Worm (Caenorhabditis elegans) whole organism, L4 larva: ENCODE results near the gene C51E3.6.

Source experiments
- F26F4.8 ChIP-seq: fragments of 200-800 bp; sonication (Bioruptor generic); conservative IDR thresholded peaks from 2 replicates; pipeline ENCODE4 v1.3.6; 2022; ENCODE audit warnings: missing genetic modification characterization, missing compliant biosample characterization
- F37D6.2 ChIP-seq: sonication (generic microtip); optimal IDR thresholded peaks from 2 replicates; lab custom pipeline; 2016; ENCODE audit warnings: mild to moderate bottlenecking, missing genetic modification characterization, missing compliant biosample characterization
- T20F7.1 ChIP-seq: fragments of 200-800 bp; sonication (Bioruptor generic); optimal IDR thresholded peaks from 2 replicates; lab custom pipeline; 2018; ENCODE audit warnings: mild to moderate bottlenecking, missing genetic modification characterization, missing compliant biosample characterization
- aly-2 ChIP-seq: sonication (generic microtip); optimal IDR thresholded peaks from 2 replicates; lab custom pipeline; 2018; ENCODE audit warnings: missing biosample characterization, missing genetic modification characterization
- ceh-20 ChIP-seq: fragments of 200-800 bp; sonication (Bioruptor generic); IDR thresholded peaks from 2 replicates; pipeline ENCODE4 v1.3.6; 2022; ENCODE audit warnings: missing genetic modification reagents, missing genetic modification characterization, missing compliant biosample characterization
- ceh-28 ChIP-seq: fragments of 150-350 bp; optimal IDR thresholded peaks from 2 replicates; lab custom pipeline; 2014; ENCODE audit warnings: missing biosample characterization, missing genetic modification reagents, missing genetic modification characterization
- ceh-44 ChIP-seq: fragments of 200-800 bp; sonication (Bioruptor generic); IDR thresholded peaks from 2 replicates; pipeline ENCODE4 v1.3.6; 2022; ENCODE audit warnings: missing genetic modification reagents, missing genetic modification characterization, missing compliant biosample characterization
- daf-12 ChIP-seq: fragments of 150-350 bp; optimal IDR thresholded peaks from 2 replicates; lab custom pipeline; 2014; ENCODE audit warnings: missing biosample characterization, missing genetic modification reagents, missing genetic modification characterization
- daf-16 ChIP-seq, 3 experiments: sonication (generic microtip); optimal IDR thresholded peaks; 2 replicates each; lab custom pipeline; 2016 to 2017; ENCODE audit warnings: missing genetic modification characterization in 3 of 3, missing genetic modification reagents in 3 of 3, mild to moderate bottlenecking in 2 of 3, missing compliant biosample characterization in 2 of 3, missing biosample characterization in 1 of 3, moderate library complexity in 1 of 3
- dmd-9 ChIP-seq: fragments of 200-800 bp; sonication (Bioruptor generic); IDR thresholded peaks from 2 replicates; pipeline ENCODE4 v1.3.6; 2022; ENCODE audit warnings: missing genetic modification reagents, missing genetic modification characterization, missing compliant biosample characterization
- dpl-1 ChIP-seq: fragments of 150-350 bp; optimal IDR thresholded peaks from 2 replicates; lab custom pipeline; 2014; ENCODE audit warnings: missing biosample characterization, missing genetic modification reagents, missing genetic modification characterization
- duxl-1 ChIP-seq: sonication (generic microtip); optimal IDR thresholded peaks from 2 replicates; lab custom pipeline; 2016; ENCODE audit warnings: mild to moderate bottlenecking, missing genetic modification characterization, moderate library complexity, missing compliant biosample characterization; ENCODE audit not compliant: poor library complexity
- fos-1 ChIP-seq: fragments of 150-350 bp; optimal IDR thresholded peaks from 2 replicates; lab custom pipeline; 2014; ENCODE audit warnings: missing biosample characterization, missing genetic modification characterization
- lin-1 ChIP-seq: fragments of 200-800 bp; sonication (Bioruptor generic); IDR thresholded peaks from 2 replicates; pipeline ENCODE4 v1.3.6; 2022; ENCODE audit warnings: missing genetic modification reagents, missing genetic modification characterization, missing compliant biosample characterization
- lin-15B ChIP-seq: fragments of 150-350 bp; sonication (generic microtip); optimal IDR thresholded peaks from 3 replicates; lab custom pipeline; 2014; ENCODE audit warnings: missing biosample characterization, missing genetic modification characterization
- lin-29 ChIP-seq: fragments of 200-800 bp; sonication (Bioruptor generic); IDR thresholded peaks from 2 replicates; pipeline ENCODE4 v1.3.6; 2022; ENCODE audit warnings: missing genetic modification reagents, missing genetic modification characterization, missing compliant biosample characterization
- lsy-2 ChIP-seq, 2 experiments: fragments of 150-350 bp in 1 of 2; sonication (generic microtip) in 1 of 2; optimal IDR thresholded peaks; 2 replicates each; lab custom pipeline; 2014 to 2017; ENCODE audit warnings: missing biosample characterization in 2 of 2, missing genetic modification characterization in 2 of 2
- mep-1 ChIP-seq: fragments of 150-350 bp; sonication (generic microtip); optimal IDR thresholded peaks from 3 replicates; lab custom pipeline; 2014; ENCODE audit warnings: missing biosample characterization, missing genetic modification characterization
- nhr-102 ChIP-seq: sonication (generic microtip); optimal IDR thresholded peaks from 2 replicates; lab custom pipeline; 2016; ENCODE audit warnings: mild to moderate bottlenecking, missing genetic modification characterization, moderate library complexity, missing compliant biosample characterization
- nhr-28 ChIP-seq: fragments of 150-350 bp; optimal IDR thresholded peaks from 2 replicates; lab custom pipeline; 2014; ENCODE audit warnings: missing biosample characterization, missing genetic modification characterization
- spr-1 ChIP-seq: sonication (generic microtip); optimal IDR thresholded peaks from 2 replicates; lab custom pipeline; 2016; ENCODE audit warnings: mild to moderate bottlenecking, missing genetic modification characterization, missing compliant biosample characterization
- unc-62 ChIP-seq, 3 experiments: fragments of 150-350 bp in 1 of 3; sonication (generic microtip); optimal IDR thresholded peaks in 2 of 3; peaks in 1 of 3; 1 replicate in 1 of 3; 2 replicates in 2 of 3; lab custom pipeline; 2014 to 2017; ENCODE audit warnings: missing biosample characterization in 3 of 3, missing genetic modification characterization in 3 of 3, missing genetic modification reagents in 3 of 3, missing genotype in 1 of 3
- zag-1 ChIP-seq: fragments of 150-350 bp; optimal IDR thresholded peaks from 2 replicates; lab custom pipeline; 2014; ENCODE audit warnings: missing biosample characterization, missing genetic modification characterization
- zfp-3 ChIP-seq: fragments of 200-800 bp; sonication (Bioruptor generic); conservative IDR thresholded peaks from 2 replicates; pipeline ENCODE4 v1.3.6; 2022; ENCODE audit warnings: missing genetic modification reagents, missing genetic modification characterization, missing compliant biosample characterization
- zip-11 ChIP-seq: fragments of 200-800 bp; sonication (Bioruptor generic); IDR thresholded peaks from 2 replicates; pipeline ENCODE4 v1.3.6; 2022; ENCODE audit warnings: missing genetic modification characterization, missing compliant biosample characterization
- ztf-7 ChIP-seq: fragments of 150-350 bp; optimal IDR thresholded peaks from 2 replicates; lab custom pipeline; 2014; ENCODE audit warnings: missing biosample characterization, missing genetic modification characterization

C51E3.6 gene

ce11 chrV:10120898-10121297, 45.4 kb downstream of the C51E3.6 start, which contains the start of gene srxa-18:
Gene srxa-18, minus strand, starts transcription at chrV:10120997.
- no peak for TF ChIP-seq F37D6.2 (tag; lab: Kevin White, UChicago)
- TF ChIP-seq ztf-7: no peak
- no peak for TF ChIP-seq unc-62 (GFP tag; optimal IDR thresholded peaks at IDR 0.05 in 1 of 2; lab: Kevin White, UChicago)
- TF ChIP-seq unc-62 (tag; optimal IDR thresholded peaks at IDR 0.05; lab: Kevin White, UChicago): no peak
- no peak for TF ChIP-seq dmd-9 (GFP tag; lab: Robert Waterston, UW)
- no peak for TF ChIP-seq lsy-2 (tag; optimal IDR thresholded peaks at IDR 0.05; lab: Kevin White, UChicago)
- no peak for TF ChIP-seq spr-1 (tag; lab: Kevin White, UChicago)
- no peak for TF ChIP-seq nhr-102
- TF ChIP-seq lin-1 (GFP tag; lab: Robert Waterston, UW): no peak
- TF ChIP-seq lin-15B: no peak
- TF ChIP-seq ceh-44 (GFP tag; lab: Robert Waterston, UW): no peak
- no peak for TF ChIP-seq lin-29 (GFP tag; lab: Robert Waterston, UW)
- no peak for TF ChIP-seq ceh-28 (tag; lab: Kevin White, UChicago)

DNA sequence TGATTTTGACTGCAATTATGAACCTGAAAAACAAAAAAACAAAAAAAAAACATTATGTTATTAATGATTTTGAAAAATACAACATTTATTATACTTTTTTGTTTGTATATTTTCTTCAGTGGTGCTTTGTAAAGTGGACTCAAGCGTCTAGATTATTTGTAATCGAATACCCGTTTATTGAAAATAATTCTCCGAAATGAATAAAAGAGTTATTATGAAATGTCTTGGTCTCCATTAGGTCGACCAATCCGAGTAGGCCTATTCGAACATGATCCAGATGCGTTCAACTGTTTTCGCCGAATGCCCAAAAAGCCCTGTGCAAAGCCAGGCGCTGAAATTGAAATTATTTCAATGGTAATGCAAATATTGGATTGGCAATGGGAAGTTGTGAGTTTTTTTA, 48.8 kb downstream of the C51E3.6 start, which contains the start of gene C08B6.5:
Gene C08B6.5 (plus strand): TSS at position 301 of the 400 bp plus-strand sequence.
- no peak for TF ChIP-seq aly-2 (tag; lab: Kevin White, UChicago)
- TF ChIP-seq daf-12 (tag; lab: Kevin White, UChicago): no peak

ce11 chrV:10114329-10114728, 51.9 kb downstream of the C51E3.6 start, which contains the start of gene cht-5:
Gene cht-5, plus strand, starts transcription at chrV:10114629.
- no peak for TF ChIP-seq unc-62 (GFP tag; optimal IDR thresholded peaks at IDR 0.05 in 1 of 2; lab: Kevin White, UChicago)
- TF ChIP-seq unc-62 (tag; optimal IDR thresholded peaks at IDR 0.05; lab: Kevin White, UChicago): no peak
- TF ChIP-seq duxl-1 (tag; lab: Kevin White, UChicago): no peak
- no peak for TF ChIP-seq F26F4.8
- TF ChIP-seq ceh-20 (GFP tag; lab: Robert Waterston, UW): no peak
- TF ChIP-seq fos-1 (tag; lab: Kevin White, UChicago): no peak
- no peak for TF ChIP-seq daf-16 (GFP tag; optimal IDR thresholded peaks at IDR 0.05; lab: Kevin White, UChicago)
- TF ChIP-seq daf-16 (tag; optimal IDR thresholded peaks at IDR 0.05; lab: Kevin White, UChicago): no peak
- no peak for TF ChIP-seq mep-1 (tag; lab: Kevin White, UChicago)
- no peak for TF ChIP-seq zip-11 (GFP tag; lab: Robert Waterston, UW)
- no peak for TF ChIP-seq zfp-3 (GFP tag; lab: Robert Waterston, UW)
- TF ChIP-seq nhr-28 (tag; lab: Kevin White, UChicago): no peak
- TF ChIP-seq T20F7.1 (GFP tag; lab: Kevin White, UChicago): no peak
- TF ChIP-seq zag-1: no peak
- TF ChIP-seq dpl-1 (GFP tag; lab: Kevin White, UChicago): no peak
